Fruit fly (Drosophila melanogaster) whole organism, wandering third instar larva: ENCODE data around the gene CG31642.

Experiments used
- CG32264 ChIP-seq: fragments of 200-800 bp; sonication (Bioruptor generic); optimal IDR thresholded peaks from 2 replicates; lab custom pipeline; 2016; ENCODE audit warnings: missing biosample characterization, missing genetic modification characterization
- sage ChIP-seq: fragments of 200-800 bp; sonication (Bioruptor generic); optimal IDR thresholded peaks from 2 replicates; lab custom pipeline; 2016; ENCODE audit warnings: missing biosample characterization, mild to moderate bottlenecking, missing genetic modification characterization

- no peak for TF ChIP-seq sage (GFP tag; lab: Kevin White, UChicago)
- no peak for TF ChIP-seq CG32264
These were observed 43.0 kb upstream of the CG31642 start for dm6 chr2L:6075345-6075744.
